Worm (Caenorhabditis elegans): ENCODE data around the gene romo-1.
A peak's percentile ranks its signal among the peaks of the same experiment; 100 is the strongest.

Gene romo-1

ce11 chrII:13199674-13200215 is 38.0 kb downstream of the romo-1 start, which contains the start of gene btf-1 (continued):
- TF ChIP-seq nhr-90 (tag; optimal IDR thresholded peaks at IDR 0.05) (no peak), unc-130 (GFP tag; optimal IDR thresholded peaks at IDR 0.05) (peak; percentile 64), akir-1 (GFP tag; optimal IDR thresholded peaks at IDR 0.05) (no peak), F49E8.2 (tag; optimal IDR thresholded peaks at IDR 0.05; ENCODE audit: insufficient read depth) (no peak), rec-8 (tag; optimal IDR thresholded peaks at IDR 0.05) (peak in 1 of 2 experiments; percentile 27), K12H6.12 (tag; optimal IDR thresholded peaks at IDR 0.05) (peak; percentile 88), ceh-91 (GFP tag; IDR thresholded peaks at IDR 0.05) (peak; percentile 30; the same call in 1 of the 2 replicates), hlh-12 (tag; optimal IDR thresholded peaks at IDR 0.05) (no peak), repo-1 (tag; optimal IDR thresholded peaks at IDR 0.05) (peak; percentile 65), attf-3 (GFP tag; conservative IDR thresholded peaks at IDR 0.05) (peak; percentile 69), pbrm-1 (GFP tag; IDR thresholded peaks at IDR 0.05) (peak; percentile 55; the same call in 1 of the 2 replicates), cebp-2 (GFP tag; IDR thresholded peaks at IDR 0.05) (no peak), madf-10 (tag; optimal IDR thresholded peaks at IDR 0.05) (peak; percentile 66), let-607 (tag; optimal IDR thresholded peaks at IDR 0.05) (peak; percentile 56 to 72), F10E7.11 (tag; optimal IDR thresholded peaks at IDR 0.05) (peak; percentile 72), snpc-3.4 (tag; optimal IDR thresholded peaks at IDR 0.05) (peak; percentile 39), somi-1 (GFP tag; optimal IDR thresholded peaks at IDR 0.05) (peak; percentile 39), Y67H2A.10 (GFP tag; conservative IDR thresholded peaks at IDR 0.05) (0 out of 2 replicates have a peak, but pooled peaks have one; percentile 29), mxl-1 (tag; optimal IDR thresholded peaks at IDR 0.05) (no peak), atf-7 (tag; optimal IDR thresholded peaks at IDR 0.05) (peak; percentile 24), Y53G8AR.9 (GFP tag; conservative IDR thresholded peaks at IDR 0.05) (peak; percentile 76; the same call in 1 of the 2 replicates), D2030.7 (GFP tag; IDR thresholded peaks at IDR 0.05) (0 out of 2 replicates have a peak, but pooled peaks have one; percentile 20), madf-8 (GFP tag; conservative IDR thresholded peaks at IDR 0.05) (no peak), tbx-9 (tag; optimal IDR thresholded peaks at IDR 0.05; ENCODE audit: borderline replicate concordance) (no peak), lag-1 (GFP tag; IDR thresholded peaks at IDR 0.05) (no peak), zim-3 (tag; optimal IDR thresholded peaks at IDR 0.05) (peak; percentile 79), ztf-3 (GFP tag; optimal IDR thresholded peaks at IDR 0.05) (no peak), aptf-2 (GFP tag; conservative IDR thresholded peaks at IDR 0.05) (no peak), nhr-179 (tag; optimal IDR thresholded peaks at IDR 0.05) (no peak), ztf-25 (GFP tag; IDR thresholded peaks at IDR 0.05) (no peak), Y53F4B.3 (GFP tag; IDR thresholded peaks at IDR 0.05) (no peak)

ce11 chrII:13198845-13199244 is 38.9 kb downstream of the romo-1 start:
- peak; percentile 60 for TF ChIP-seq ceh-100 (GFP tag; IDR thresholded peaks at IDR 0.05)
- 0 out of 2 replicates have a peak, but pooled peaks have one; percentile 23 for TF ChIP-seq hsf-1 (GFP tag; IDR thresholded peaks at IDR 0.05)
- TF ChIP-seq attf-3 (GFP tag; conservative IDR thresholded peaks at IDR 0.05): 0 out of 2 replicates have a peak, but pooled peaks have one; percentile 8
- no peak for TF ChIP-seq snpc-3.4 (tag; optimal IDR thresholded peaks at IDR 0.05)
- TF ChIP-seq akir-1 (GFP tag; optimal IDR thresholded peaks at IDR 0.05): no peak

ce11 chrII:13196689-13197280 is 40.9 kb downstream of the romo-1 start:
- TF ChIP-seq akir-1 (GFP tag; optimal IDR thresholded peaks at IDR 0.05) (no peak), atf-7 (tag; optimal IDR thresholded peaks at IDR 0.05) (no peak), madf-3 (GFP tag; IDR thresholded peaks at IDR 0.05) (0 out of 2 replicates have a peak, but pooled peaks have one; percentile 35), cebp-1 (GFP tag; IDR thresholded peaks at IDR 0.05) (no peak), cebp-1 (tag; optimal IDR thresholded peaks at IDR 0.05) (peak; percentile 40), zfh-2 (GFP tag; conservative IDR thresholded peaks at IDR 0.05) (peak; percentile 47; the same call in 1 of the 2 replicates), hmg-1.2 (GFP tag; IDR thresholded peaks at IDR 0.05) (peak; percentile 69; the same call in 1 of the 2 replicates), K12H6.12 (tag; optimal IDR thresholded peaks at IDR 0.05) (peak; percentile 42), sptf-2 (GFP tag; optimal IDR thresholded peaks at IDR 0.05) (no peak), F52B5.7 (tag; optimal IDR thresholded peaks at IDR 0.05) (no peak), rec-8 (tag; optimal IDR thresholded peaks at IDR 0.05) (no peak), mes-4 (tag; optimal IDR thresholded peaks at IDR 0.05) (no peak), him-1 (tag; optimal IDR thresholded peaks at IDR 0.05) (no peak), lin-54 (GFP tag; optimal IDR thresholded peaks at IDR 0.05) (peak; percentile 8), lin-35 (GFP tag; optimal IDR thresholded peaks at IDR 0.05) (no peak)

Measured in whole organism, young adult.